Fruit fly (Drosophila melanogaster): ENCODE measurements around the gene Top3beta.

Gene Top3beta

dm6 chrX:6291083-6291699 lies 3.4 kb upstream of the Top3beta start, which contains the start of the genes Rpt4 and mldr:
Gene Rpt4, minus strand, starts transcription at chrX:6291245.
Gene mldr, plus strand, starts transcription at chrX:6291303.
- no peak for TF ChIP-seq CG17801 (GFP tag; optimal IDR thresholded peaks at IDR 0.05; ENCODE audit: partially characterized antibody)

dm6 chrX:6283470-6283869 lies 4.3 kb downstream of the Top3beta start, which contains the start of gene CG11700:
Gene CG11700, minus strand, starts transcription at chrX:6283575.
- peak; percentile 31 for TF ChIP-seq CG17801 (GFP tag; optimal IDR thresholded peaks at IDR 0.05; ENCODE audit: partially characterized antibody)

- no peak for TF ChIP-seq CG17801 (GFP tag; optimal IDR thresholded peaks at IDR 0.05; ENCODE audit: partially characterized antibody)
These were observed 8.1 kb downstream of the Top3beta start, which contains the start of gene Ubi-p5E for dm6 chrX:6279629-6280073. Gene Ubi-p5E, minus strand, starts transcription at chrX:6279647.

dm6 chrX:6278879-6279628 lies 8.7 kb downstream of the Top3beta start:
- TF ChIP-seq CG17801 (GFP tag; optimal IDR thresholded peaks at IDR 0.05; ENCODE audit: partially characterized antibody) = peak; percentile 64

- TF ChIP-seq CG17801 (GFP tag; optimal IDR thresholded peaks at IDR 0.05; ENCODE audit: partially characterized antibody) = no peak
These were observed 11.2 kb downstream of the Top3beta start, which contains the start of gene CG3566 for dm6 chrX:6276590-6276989. Gene CG3566, minus strand, starts transcription at chrX:6276724.

- peak; percentile 34 for TF ChIP-seq CG17801 (GFP tag; optimal IDR thresholded peaks at IDR 0.05; ENCODE audit: partially characterized antibody)
These were observed 19.8 kb downstream of the Top3beta start, which contains the start of gene Spt6 for dm6 chrX:6267745-6268582. Gene Spt6, plus strand, starts transcription at chrX:6267797.

dm6 chrX:6267187-6267711 lies 20.5 kb downstream of the Top3beta start, which contains the start of gene schlank:
Gene schlank, minus strand, starts transcription at chrX:6267228.
- TF ChIP-seq CG17801 (GFP tag; optimal IDR thresholded peaks at IDR 0.05; ENCODE audit: partially characterized antibody) = no peak

- TF ChIP-seq CG17801 (GFP tag; optimal IDR thresholded peaks at IDR 0.05; ENCODE audit: partially characterized antibody) = no peak
These were observed 21.7 kb downstream of the Top3beta start for dm6 chrX:6266092-6266491.

dm6 chrX:6265456-6265877 lies 22.3 kb downstream of the Top3beta start:
- peak; percentile 95 for TF ChIP-seq CG17801 (GFP tag; optimal IDR thresholded peaks at IDR 0.05; ENCODE audit: partially characterized antibody)

dm6 chrX:6264456-6264855 lies 23.3 kb downstream of the Top3beta start:
- TF ChIP-seq CG17801 (GFP tag; optimal IDR thresholded peaks at IDR 0.05; ENCODE audit: partially characterized antibody) = no peak

- no peak for TF ChIP-seq CG17801 (GFP tag; optimal IDR thresholded peaks at IDR 0.05; ENCODE audit: partially characterized antibody)
These were observed 24.1 kb downstream of the Top3beta start for dm6 chrX:6263614-6264130.

- no peak for TF ChIP-seq CG17801 (GFP tag; optimal IDR thresholded peaks at IDR 0.05; ENCODE audit: partially characterized antibody)
These were observed 26.9 kb downstream of the Top3beta start, which contains the start of gene Josd for dm6 chrX:6260900-6261299. Gene Josd, plus strand, starts transcription at chrX:6261169.

- no peak for TF ChIP-seq CG17801 (GFP tag; optimal IDR thresholded peaks at IDR 0.05; ENCODE audit: partially characterized antibody)
These were observed 28.1 kb downstream of the Top3beta start for dm6 chrX:6259696-6260095.

dm6 chrX:6255414-6255915 lies 32.3 kb downstream of the Top3beta start, which contains the start of the genes Rbcn-3A and Spx:
Gene Rbcn-3A, minus strand, starts transcription at chrX:6255487.
Gene Spx, plus strand, starts transcription at chrX:6255822.
- TF ChIP-seq CG17801 (GFP tag; optimal IDR thresholded peaks at IDR 0.05; ENCODE audit: partially characterized antibody) = peak; percentile 35
